Fruit fly (Drosophila melanogaster): ENCODE measurements around the gene Shaw.

dm6 chr2L:3696438-3696837 lies 21.5 kb upstream of the Shaw start, which contains the start of gene IM33:
- no peak for TF ChIP-seq CG8159 (tag; optimal IDR thresholded peaks at IDR 0.05)
- TF ChIP-seq Snoo (tag; optimal IDR thresholded peaks at IDR 0.05): no peak
- no peak for TF ChIP-seq CG12605 (GFP tag; IDR thresholded peaks at IDR 0.05)
- no peak for TF ChIP-seq EcR (GFP tag; optimal IDR thresholded peaks at IDR 0.05)
- no peak for TF ChIP-seq CG14655 (GFP tag; optimal IDR thresholded peaks at IDR 0.05)
- no peak for TF ChIP-seq CG10348 (GFP tag; IDR thresholded peaks at IDR 0.05)
- no peak for TF ChIP-seq CG15710 (tag; optimal IDR thresholded peaks at IDR 0.05)
- no peak for TF ChIP-seq gl (tag; optimal IDR thresholded peaks at IDR 0.05)
- no peak for TF ChIP-seq CG8301 (tag; optimal IDR thresholded peaks at IDR 0.05)
- no peak for TF ChIP-seq Pif1B (GFP tag; optimal IDR thresholded peaks at IDR 0.05)
